Worm (Caenorhabditis elegans): ENCODE measurements around the gene F14F9.8.

The F14F9.8 gene

ce11 chrV:5113654-5114053 lies 16.5 kb upstream of the F14F9.8 start, which contains the start of gene C04F5.8:
Gene C04F5.8 (minus strand): TSS chrV:5113754.
- TF ChIP-seq ama-1 (optimal IDR thresholded peaks at IDR 0.05) (no peak), ceh-9 (tag; optimal IDR thresholded peaks at IDR 0.05) (no peak), ref-2 (tag; optimal IDR thresholded peaks at IDR 0.05) (no peak), ets-4 (tag; optimal IDR thresholded peaks at IDR 0.05) (no peak), unc-3 (GFP tag; conservative IDR thresholded peaks at IDR 0.05) (no peak), unc-3 (tag; optimal IDR thresholded peaks at IDR 0.05) (no peak), pax-1 (tag; optimal IDR thresholded peaks at IDR 0.05) (no peak), pat-9 (tag; optimal IDR thresholded peaks at IDR 0.05) (no peak), pha-2 (tag; optimal IDR thresholded peaks at IDR 0.05) (no peak), hlh-13 (GFP tag; optimal IDR thresholded peaks at IDR 0.05) (no peak), tbx-2 (tag; optimal IDR thresholded peaks at IDR 0.05) (no peak), ceh-45 (GFP tag; IDR thresholded peaks at IDR 0.05) (no peak), ceh-14 (tag; optimal IDR thresholded peaks at IDR 0.05) (no peak), Y22D7AL.16 (tag; optimal IDR thresholded peaks at IDR 0.05) (no peak), elt-2 (tag; optimal IDR thresholded peaks at IDR 0.05) (no peak), ceh-22 (tag; optimal IDR thresholded peaks at IDR 0.05) (no peak), lin-11 (tag; optimal IDR thresholded peaks at IDR 0.05) (no peak), K02D7.2 (tag; optimal IDR thresholded peaks at IDR 0.05) (no peak)

- TF ChIP-seq ceh-48 (tag; optimal IDR thresholded peaks at IDR 0.05) (no peak), nhr-11 (tag; optimal IDR thresholded peaks at IDR 0.05) (no peak), nhr-232 (tag; optimal IDR thresholded peaks at IDR 0.05) (no peak), dve-1 (tag; optimal IDR thresholded peaks at IDR 0.05) (no peak), C38D4.7 (GFP tag; optimal IDR thresholded peaks at IDR 0.05) (no peak), npax-4 (tag; optimal IDR thresholded peaks at IDR 0.05) (no peak), ceh-31 (tag; optimal IDR thresholded peaks at IDR 0.05) (no peak)
Observed at ce11 chrV:5119109-5119508, 11.0 kb upstream of the F14F9.8 start, which contains the start of gene C04F5.9. Gene C04F5.9 (minus strand): TSS chrV:5119209.

DNA sequence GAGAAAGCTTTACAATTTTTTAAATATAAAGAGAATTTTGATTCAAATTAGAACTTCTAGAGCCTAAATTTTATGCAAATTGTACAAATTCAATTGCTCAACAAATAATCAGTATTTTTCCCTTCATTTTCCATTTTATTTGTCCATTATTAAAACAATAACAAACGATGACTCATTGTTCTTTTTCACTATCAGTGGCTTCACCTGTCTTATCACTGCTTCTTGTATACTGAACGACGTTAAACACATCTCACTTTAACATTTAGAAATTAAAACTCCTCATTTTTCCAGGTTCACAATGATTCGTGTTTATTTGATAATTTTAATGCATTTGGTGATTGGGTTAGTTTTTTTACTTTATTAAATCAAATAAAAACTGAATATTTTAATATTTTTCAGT lies 10.4 kb upstream of the F14F9.8 start, which contains the start of gene sid-1:
sid-1 (plus strand) TSS at position 292 of the 400 bp plus-strand sequence.
- TF ChIP-seq hlh-8 (tag; optimal IDR thresholded peaks at IDR 0.05) = no peak
- TF ChIP-seq eyg-1 (tag; optimal IDR thresholded peaks at IDR 0.05) = no peak
- no peak for TF ChIP-seq pax-1 (tag; optimal IDR thresholded peaks at IDR 0.05)
- no peak for TF ChIP-seq sox-2 (GFP tag; IDR thresholded peaks at IDR 0.05)
- no peak for TF ChIP-seq odd-2 (tag; optimal IDR thresholded peaks at IDR 0.05)
- TF ChIP-seq dmd-4 (tag; optimal IDR thresholded peaks at IDR 0.05; ENCODE audit: borderline replicate concordance) = no peak

DNA sequence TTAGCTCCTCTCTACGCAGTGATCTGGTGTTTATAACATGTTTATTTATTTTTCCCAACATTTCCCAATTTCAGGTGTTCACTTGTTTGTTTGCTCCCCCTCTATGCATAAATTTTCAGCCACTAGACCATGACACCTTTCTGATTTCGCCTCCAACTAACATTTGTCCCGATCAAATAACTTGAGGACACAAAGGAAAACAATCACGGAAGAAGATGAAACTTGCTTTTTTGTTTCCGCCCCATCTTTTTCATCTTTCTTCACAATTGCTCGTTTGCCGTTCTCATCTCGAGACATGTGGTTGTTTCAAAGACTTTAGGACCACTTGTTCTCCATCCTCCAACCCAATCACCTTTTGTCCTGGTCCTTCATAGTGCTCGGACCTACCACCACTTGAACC lies 3.3 kb upstream of the F14F9.8 start, which contains the start of gene F14F9.5:
F14F9.5 (plus strand) TSS at position 301 of the 400 bp plus-strand sequence.
- TF ChIP-seq syd-9 (tag; optimal IDR thresholded peaks at IDR 0.05) (no peak), zip-5 (tag; optimal IDR thresholded peaks at IDR 0.05) (no peak), tbx-7 (tag; optimal IDR thresholded peaks at IDR 0.05) (no peak), fkh-6 (tag; optimal IDR thresholded peaks at IDR 0.05) (no peak), hlh-8 (tag; optimal IDR thresholded peaks at IDR 0.05) (no peak), K09A11.1 (tag; optimal IDR thresholded peaks at IDR 0.05; ENCODE audit: insufficient read depth) (no peak)

ce11 chrV:5131380-5131779 lies 1.3 kb downstream of the F14F9.8 start:
- no peak for TF ChIP-seq ceh-34 (tag; optimal IDR thresholded peaks at IDR 0.05)
- TF ChIP-seq ref-2 (tag; optimal IDR thresholded peaks at IDR 0.05) = no peak
- no peak for TF ChIP-seq ets-4 (tag; optimal IDR thresholded peaks at IDR 0.05)
- TF ChIP-seq gmeb-2 (tag; optimal IDR thresholded peaks at IDR 0.05) = no peak
- TF ChIP-seq hlh-30 (tag; optimal IDR thresholded peaks at IDR 0.05; ENCODE audit: insufficient read depth) = no peak
- no peak for TF ChIP-seq madf-2 (tag; optimal IDR thresholded peaks at IDR 0.05)
- TF ChIP-seq mec-3 (tag; optimal IDR thresholded peaks at IDR 0.05; ENCODE audit: borderline replicate concordance) = no peak
- TF ChIP-seq ama-1 (optimal IDR thresholded peaks at IDR 0.05) = no peak
- no peak for TF ChIP-seq pqm-1 (tag; optimal IDR thresholded peaks at IDR 0.05)
- TF ChIP-seq T23F11.4 (GFP tag; optimal IDR thresholded peaks at IDR 0.05) = no peak
- no peak for TF ChIP-seq pag-3 (tag; optimal IDR thresholded peaks at IDR 0.05; ENCODE audit: borderline replicate concordance)
- TF ChIP-seq che-1 (tag; optimal IDR thresholded peaks at IDR 0.05) = no peak
- TF ChIP-seq fkh-6 (tag; optimal IDR thresholded peaks at IDR 0.05) = no peak
- TF ChIP-seq Y22D7AL.16 (tag; optimal IDR thresholded peaks at IDR 0.05) = no peak
